Fruit fly (Drosophila melanogaster): ENCODE results near the gene side-VI.

Gene side-VI

DNA sequence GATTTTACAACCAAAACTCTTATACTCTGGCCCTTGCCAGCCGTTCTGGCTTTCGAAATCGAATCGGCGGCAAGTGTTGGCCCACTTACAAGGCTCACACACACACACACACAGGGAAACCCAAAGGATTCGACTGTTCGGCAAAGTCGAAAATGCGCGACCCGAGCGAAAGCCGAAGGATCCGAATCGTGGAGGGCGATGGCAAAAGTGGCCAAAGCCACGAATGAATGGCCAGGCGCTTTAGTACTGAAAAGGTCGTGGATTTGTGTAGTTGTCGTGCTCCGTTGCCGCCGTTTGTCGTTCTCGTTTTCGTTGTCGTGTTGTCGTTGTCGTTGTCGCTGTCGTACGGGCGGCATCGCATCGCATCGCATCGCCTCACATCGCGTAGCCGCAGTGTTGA is at the start of gene side-VI:
Gene side-VI, plus strand, starts transcription at position 243 of the 400 bp plus-strand sequence.
- TF ChIP-seq insv (optimal IDR thresholded peaks at IDR 0.05) = no peak
- no peak for TF ChIP-seq psq (optimal IDR thresholded peaks at IDR 0.05)
- TF ChIP-seq h (optimal IDR thresholded peaks at IDR 0.05) = no peak
- no peak for TF ChIP-seq Sin3A (optimal IDR thresholded peaks at IDR 0.05)
- TF ChIP-seq Myc (optimal IDR thresholded peaks at IDR 0.05) = no peak
- TF ChIP-seq ttk (optimal IDR thresholded peaks at IDR 0.05) = no peak

DNA sequence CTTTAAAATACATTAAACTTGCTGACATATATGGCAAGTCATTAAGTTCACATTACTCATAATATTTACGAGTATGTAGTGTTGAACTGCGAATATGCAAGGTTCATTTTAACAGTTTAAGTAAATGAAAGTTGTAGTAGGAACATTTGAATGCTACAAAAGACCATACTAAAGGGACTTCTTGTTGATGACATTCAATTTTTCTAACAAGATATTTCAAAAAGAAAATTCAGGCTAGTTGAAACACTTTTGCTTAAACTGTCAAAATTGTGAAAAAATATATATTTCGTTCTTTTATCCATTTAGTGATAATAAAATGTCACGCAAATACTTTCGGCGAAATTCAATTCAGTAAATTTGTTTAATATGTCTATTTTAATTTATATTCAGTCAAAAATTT is 22.2 kb upstream of the side-VI start, which contains the start of gene Tengl4:
Gene Tengl4, plus strand, starts transcription at position 301 of the 400 bp plus-strand sequence.
- TF ChIP-seq h (optimal IDR thresholded peaks at IDR 0.05) (no peak), Myc (optimal IDR thresholded peaks at IDR 0.05) (no peak), Sin3A (optimal IDR thresholded peaks at IDR 0.05) (no peak), insv (optimal IDR thresholded peaks at IDR 0.05) (no peak)

DNA sequence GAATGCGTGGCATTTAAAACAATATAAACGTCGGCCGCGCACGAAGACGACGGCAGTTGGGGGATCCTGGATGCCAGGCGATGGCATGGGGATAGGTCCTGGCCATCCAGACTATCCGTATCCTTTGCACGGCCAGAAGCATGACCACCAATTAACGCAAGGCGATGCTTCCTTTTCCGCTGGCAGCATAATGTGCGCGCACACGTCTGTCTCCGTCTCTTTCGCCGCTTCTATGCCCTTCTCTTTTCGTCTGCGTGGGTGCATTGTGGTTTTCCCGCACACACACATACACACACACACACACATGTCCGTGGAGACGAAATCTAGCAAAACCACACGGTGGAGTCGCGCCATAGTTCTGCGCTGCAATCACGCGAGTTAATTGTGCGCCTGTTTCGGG is 14.6 kb upstream of the side-VI start:
- TF ChIP-seq ttk (optimal IDR thresholded peaks at IDR 0.05) (no peak), psq (optimal IDR thresholded peaks at IDR 0.05) (no peak), Myc (optimal IDR thresholded peaks at IDR 0.05) (no peak), Sin3A (optimal IDR thresholded peaks at IDR 0.05) (no peak), h (optimal IDR thresholded peaks at IDR 0.05) (no peak), insv (optimal IDR thresholded peaks at IDR 0.05) (no peak)

DNA sequence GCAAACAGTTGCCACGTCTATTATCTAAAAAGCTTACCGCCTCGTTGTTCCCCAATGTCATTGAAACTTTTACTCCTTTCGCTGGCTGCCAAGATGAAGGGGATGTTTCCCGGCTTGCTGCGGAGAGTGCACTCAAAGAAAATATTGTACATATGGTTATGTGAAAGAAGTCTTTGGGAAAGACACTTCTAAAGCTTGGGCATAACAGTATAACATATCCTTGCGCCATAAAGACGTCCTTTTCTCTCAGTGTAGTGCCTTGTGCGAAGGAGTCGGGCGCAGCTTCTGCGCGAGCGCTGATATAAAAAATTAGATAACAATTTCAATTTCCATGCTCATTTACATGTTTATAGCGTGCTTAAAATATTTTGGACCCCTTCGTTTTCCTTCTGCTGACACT is 52.5 kb downstream of the side-VI start:
- no peak for TF ChIP-seq Myc (optimal IDR thresholded peaks at IDR 0.05)
- no peak for TF ChIP-seq h (optimal IDR thresholded peaks at IDR 0.05)
- no peak for TF ChIP-seq ttk (optimal IDR thresholded peaks at IDR 0.05)
- TF ChIP-seq insv (optimal IDR thresholded peaks at IDR 0.05) = no peak
- TF ChIP-seq Sin3A (optimal IDR thresholded peaks at IDR 0.05) = no peak
- TF ChIP-seq psq (optimal IDR thresholded peaks at IDR 0.05) = no peak

DNA sequence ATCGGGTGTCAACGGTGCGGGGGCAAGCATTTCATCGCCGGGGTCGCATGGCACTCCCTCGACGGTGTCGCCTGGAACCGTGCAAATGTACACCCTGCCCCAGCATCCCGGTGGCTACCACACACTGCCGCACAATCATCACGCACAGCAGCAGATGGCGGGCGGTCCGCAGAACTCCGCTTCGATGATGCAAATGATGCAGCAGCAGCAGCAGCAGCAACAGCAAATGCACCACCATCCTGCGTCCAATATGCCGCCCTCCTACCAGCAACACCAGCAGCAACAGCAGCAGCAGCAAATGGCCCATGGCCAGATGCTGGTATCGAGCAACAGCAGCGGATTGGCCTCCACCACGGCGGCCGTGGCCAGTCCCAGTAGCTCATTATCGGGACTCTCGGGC is 75.5 kb downstream of the side-VI start:
- TF ChIP-seq Sin3A (optimal IDR thresholded peaks at IDR 0.05) = no peak
- TF ChIP-seq Myc (optimal IDR thresholded peaks at IDR 0.05) = no peak
- TF ChIP-seq psq (optimal IDR thresholded peaks at IDR 0.05) = no peak
- TF ChIP-seq ttk (optimal IDR thresholded peaks at IDR 0.05) = no peak
- no peak for TF ChIP-seq h (optimal IDR thresholded peaks at IDR 0.05)
- TF ChIP-seq insv (optimal IDR thresholded peaks at IDR 0.05) = no peak

DNA sequence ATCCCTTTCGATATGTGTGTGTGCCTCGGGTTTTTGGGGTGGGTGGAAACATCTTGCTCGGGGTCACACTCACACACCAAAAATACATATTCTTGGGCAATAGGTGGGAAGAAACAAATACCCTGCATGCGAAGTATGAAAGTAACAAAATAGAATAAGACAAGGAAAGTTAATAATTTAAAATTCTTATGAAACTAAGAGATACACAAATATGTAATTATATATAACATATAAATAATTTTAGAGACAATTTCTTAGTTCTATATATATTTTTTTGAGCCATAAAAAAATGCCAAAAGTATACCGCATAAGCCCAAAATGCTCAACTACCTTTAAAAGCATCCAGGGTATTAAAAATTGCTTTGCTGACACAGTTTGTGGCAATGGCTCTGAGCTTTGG is 109.5 kb downstream of the side-VI start:
- TF ChIP-seq Sin3A (optimal IDR thresholded peaks at IDR 0.05) (no peak), insv (optimal IDR thresholded peaks at IDR 0.05) (no peak), h (optimal IDR thresholded peaks at IDR 0.05) (no peak), psq (optimal IDR thresholded peaks at IDR 0.05) (no peak), ttk (optimal IDR thresholded peaks at IDR 0.05) (no peak), Myc (optimal IDR thresholded peaks at IDR 0.05) (no peak)

DNA sequence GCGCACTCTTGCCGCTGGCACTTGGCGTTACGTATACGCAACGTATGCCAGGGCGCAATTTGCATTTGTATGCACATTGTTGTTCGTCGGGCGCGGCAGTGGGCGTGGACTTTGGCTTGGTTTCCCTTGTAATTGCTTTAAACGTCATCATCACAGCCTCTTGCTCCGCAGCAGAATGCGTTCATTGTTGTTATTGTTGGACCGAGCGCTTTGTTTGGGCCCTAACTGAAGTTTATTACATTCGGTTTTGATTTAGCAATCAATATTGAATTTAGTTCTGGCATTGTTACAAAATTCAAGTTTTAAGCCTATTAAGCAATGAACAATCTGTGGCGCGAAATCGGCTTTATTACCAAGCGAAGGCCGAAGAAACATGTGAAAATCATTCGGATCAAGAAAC is 115.9 kb downstream of the side-VI start, which contains the start of gene CG43449:
Gene CG43449, plus strand, starts transcription at position 301 of the 400 bp plus-strand sequence.
- no peak for TF ChIP-seq Myc (optimal IDR thresholded peaks at IDR 0.05)
- TF ChIP-seq ttk (optimal IDR thresholded peaks at IDR 0.05) = no peak
- no peak for TF ChIP-seq Sin3A (optimal IDR thresholded peaks at IDR 0.05)
- TF ChIP-seq insv (optimal IDR thresholded peaks at IDR 0.05) = no peak
- no peak for TF ChIP-seq psq (optimal IDR thresholded peaks at IDR 0.05)
- TF ChIP-seq h (optimal IDR thresholded peaks at IDR 0.05) = no peak

Measured in Kc167 (cell line).